Worm (Caenorhabditis elegans) whole organism, L3 larva: Measurements from ENCODE around the gene tbc-18.

Source experiments
- ZK546.5 ChIP-seq: sonication (generic microtip); optimal IDR thresholded peaks from 2 replicates; lab custom pipeline; 2017; ENCODE audit warnings: missing biosample characterization, missing genetic modification characterization
- ama-1 ChIP-seq: fragments of 150-350 bp; optimal IDR thresholded peaks from 2 replicates; lab custom pipeline; 2018
- elt-2 ChIP-seq: sonication (generic microtip); optimal IDR thresholded peaks from 2 replicates; lab custom pipeline; 2016; ENCODE audit warnings: missing genetic modification reagents, mild to moderate bottlenecking, missing genetic modification characterization, missing compliant biosample characterization
- eor-1 ChIP-seq, 2 experiments: fragments of 150-350 bp; optimal IDR thresholded peaks; 2 replicates each; lab custom pipeline; 2014 to 2018; ENCODE audit warnings: missing biosample characterization in 2 of 2, missing genetic modification characterization in 2 of 2
- fkh-10 ChIP-seq: sonication (generic microtip); optimal IDR thresholded peaks from 2 replicates; lab custom pipeline; 2017; ENCODE audit warnings: missing biosample characterization, missing genetic modification reagents, missing genetic modification characterization
- fos-1 ChIP-seq: fragments of 150-350 bp; optimal IDR thresholded peaks from 2 replicates; lab custom pipeline; 2014; ENCODE audit warnings: missing biosample characterization, missing genetic modification characterization
- lin-39 ChIP-seq: fragments of 150-350 bp; optimal IDR thresholded peaks from 2 replicates; lab custom pipeline; 2018; ENCODE audit warnings: missing biosample characterization, missing genetic modification reagents, missing genetic modification characterization
- nfya-1 ChIP-seq: sonication (generic microtip); optimal IDR thresholded peaks from 2 replicates; lab custom pipeline; 2017; ENCODE audit warnings: missing genetic modification characterization, mild to moderate bottlenecking, missing compliant biosample characterization, antibody characterized with exemption, moderate library complexity; ENCODE audit not compliant: insufficient read depth
- nhr-11 ChIP-seq: fragments of 150-350 bp; optimal IDR thresholded peaks from 2 replicates; lab custom pipeline; 2014; ENCODE audit warnings: missing biosample characterization, missing genetic modification characterization
- snpc-4 ChIP-seq: fragments of 150-350 bp; optimal IDR thresholded peaks from 2 replicates; lab custom pipeline; 2014; ENCODE audit warnings: missing biosample characterization, missing genetic modification characterization
- tbx-2 ChIP-seq: sonication (generic microtip); optimal IDR thresholded peaks from 2 replicates; lab custom pipeline; 2016; ENCODE audit warnings: mild to moderate bottlenecking, missing genetic modification characterization, missing compliant biosample characterization
- unc-62 ChIP-seq: fragments of 150-350 bp; sonication (generic microtip); optimal IDR thresholded peaks from 4 replicates; lab custom pipeline; 2014; ENCODE audit warnings: missing biosample characterization, missing genetic modification reagents, missing genetic modification characterization
- zag-1 ChIP-seq: fragments of 150-350 bp; optimal IDR thresholded peaks from 2 replicates; lab custom pipeline; 2014; ENCODE audit warnings: missing biosample characterization, missing genetic modification characterization

DNA sequence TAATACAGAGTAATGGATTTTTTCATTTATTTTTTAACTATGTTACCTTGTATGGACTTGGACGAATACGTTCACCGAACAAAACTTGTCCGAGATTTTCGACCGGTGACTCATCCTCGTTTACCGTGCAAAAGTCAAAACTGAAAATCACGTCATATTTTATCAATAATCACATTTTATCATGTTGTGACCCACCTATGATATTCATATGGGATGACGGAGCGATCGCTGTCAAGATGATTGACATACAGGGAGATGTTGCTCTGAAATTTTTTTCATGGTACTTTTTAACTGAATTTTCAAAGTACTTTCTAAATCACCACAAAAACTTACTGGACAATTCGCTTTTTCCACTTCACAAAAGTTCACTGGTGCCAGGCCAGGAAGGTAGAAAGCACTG is 43.2 kb downstream of the tbc-18 start:
- no peak for TF ChIP-seq snpc-4
- no peak for TF ChIP-seq nfya-1
- no peak for TF ChIP-seq zag-1 (tag; lab: Kevin White, UChicago)
- TF ChIP-seq ama-1 = no peak
- no peak for TF ChIP-seq unc-62
- TF ChIP-seq lin-39 = no peak
- no peak for TF ChIP-seq elt-2 (tag; lab: Kevin White, UChicago)
- no peak for TF ChIP-seq fos-1 (tag; lab: Kevin White, UChicago)
- no peak for TF ChIP-seq fkh-10
- no peak for TF ChIP-seq nhr-11 (tag; lab: Kevin White, UChicago)
- TF ChIP-seq ZK546.5 (tag; lab: Kevin White, UChicago) = no peak
- TF ChIP-seq eor-1 (tag; optimal IDR thresholded peaks at IDR 0.05; lab: Kevin White, UChicago) = no peak
- TF ChIP-seq tbx-2 (tag; lab: Kevin White, UChicago) = no peak
